Fruit fly (Drosophila melanogaster): ENCODE data around the gene LManIII.

The LManIII gene

DNA sequence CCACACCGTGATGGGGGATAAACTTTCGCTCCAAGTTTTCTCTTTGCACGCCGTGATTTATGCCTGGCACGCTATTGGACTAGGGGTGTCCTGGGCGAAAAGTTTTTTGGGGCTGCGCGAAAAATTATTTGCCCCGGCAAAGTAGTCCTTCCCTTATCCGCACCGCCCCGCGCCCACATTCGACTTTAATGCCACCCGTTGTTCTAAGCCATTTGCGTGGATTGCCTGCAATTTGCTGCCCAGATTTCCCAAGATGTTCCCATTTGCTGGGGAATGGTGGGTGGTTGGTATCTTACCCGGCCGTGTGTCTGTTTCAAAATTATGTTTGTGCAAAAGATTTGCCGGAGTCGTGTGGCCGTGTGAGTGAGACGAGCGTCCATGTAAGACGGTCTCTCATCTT is 30.5 kb upstream of the LManIII start (continued):
- TF ChIP-seq Scr (GFP tag; IDR thresholded peaks at IDR 0.05; ENCODE audit: partially characterized antibody) (no peak), Atf3 (GFP tag; optimal IDR thresholded peaks at IDR 0.05) (no peak), cwo (GFP tag; optimal IDR thresholded peaks at IDR 0.05) (no peak), Atf-2 (GFP tag; optimal IDR thresholded peaks at IDR 0.05) (no peak), vfl (GFP tag; optimal IDR thresholded peaks at IDR 0.05) (no peak), Nf-YC (tag; optimal IDR thresholded peaks at IDR 0.05) (peak; percentile 93), CG18011 (GFP tag; optimal IDR thresholded peaks at IDR 0.05) (no peak), Mrtf (GFP tag; IDR thresholded peaks at IDR 0.05) (no peak), kah (GFP tag; optimal IDR thresholded peaks at IDR 0.05) (no peak), ewg (GFP tag; optimal IDR thresholded peaks at IDR 0.05) (peak; percentile 44), sr (GFP tag; IDR thresholded peaks at IDR 0.05) (no peak), Oaz (GFP tag; IDR thresholded peaks at IDR 0.05) (no peak), chinmo (GFP tag; IDR thresholded peaks at IDR 0.05; ENCODE audit: partially characterized antibody) (no peak), stwl (tag; optimal IDR thresholded peaks at IDR 0.05) (no peak), tll (GFP tag; optimal IDR thresholded peaks at IDR 0.05) (no peak), croc (GFP tag; conservative IDR thresholded peaks at IDR 0.05) (no peak)

DNA sequence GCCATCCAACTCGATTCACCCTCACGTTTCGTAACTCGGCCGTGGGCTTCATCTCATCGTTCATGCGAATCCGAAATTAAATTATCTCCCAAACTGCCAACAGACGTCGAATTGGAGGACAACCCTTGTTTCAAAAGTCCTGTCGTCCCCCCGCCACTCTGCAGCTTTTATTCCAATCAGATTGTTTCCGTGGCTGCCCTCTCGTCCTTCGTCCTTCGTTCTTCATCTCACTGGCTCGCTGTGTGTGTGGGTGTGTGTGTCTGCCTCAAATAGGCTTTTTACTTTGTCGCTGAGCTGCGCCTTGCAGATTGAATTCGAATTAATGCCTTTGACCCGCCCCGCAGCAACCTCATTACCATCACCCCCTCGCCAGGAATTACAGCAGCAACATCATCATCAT is 25.6 kb upstream of the LManIII start:
- TF ChIP-seq Nf-YB (GFP tag; optimal IDR thresholded peaks at IDR 0.05) (peak; percentile 67), Nf-YC (tag; optimal IDR thresholded peaks at IDR 0.05) (peak; percentile 61), phol (tag; optimal IDR thresholded peaks at IDR 0.05) (no peak), CG13775 (GFP tag; optimal IDR thresholded peaks at IDR 0.05) (no peak)

DNA sequence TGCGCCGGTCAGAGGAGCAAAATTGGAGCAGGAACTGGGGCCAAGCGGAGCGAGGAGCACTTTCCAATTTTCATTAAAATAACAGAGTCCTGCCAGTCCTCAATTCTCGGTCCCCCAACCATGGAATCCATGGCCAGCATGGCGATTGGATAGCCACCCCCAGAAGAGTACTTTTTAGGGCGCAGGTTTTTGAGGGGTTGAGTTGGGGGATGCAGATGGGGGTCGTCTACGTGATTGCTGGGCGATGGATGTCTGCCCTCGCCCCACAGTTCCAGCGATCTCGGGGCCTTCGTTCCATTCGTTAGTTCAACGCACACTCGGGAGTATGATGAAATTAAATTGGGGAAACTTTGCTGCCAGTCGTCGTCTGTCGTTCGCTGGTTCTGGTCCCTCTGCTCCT is 23.2 kb upstream of the LManIII start:
- TF ChIP-seq gce (GFP tag; IDR thresholded peaks at IDR 0.05) (no peak), schlank (tag; optimal IDR thresholded peaks at IDR 0.05) (no peak), CG11504 (tag; optimal IDR thresholded peaks at IDR 0.05) (no peak), zen2 (GFP tag; IDR thresholded peaks at IDR 0.05; ENCODE audit: partially characterized antibody) (no peak), Nf-YC (tag; optimal IDR thresholded peaks at IDR 0.05) (peak; percentile 71), br (optimal IDR thresholded peaks at IDR 0.05) (no peak), CG7372 (GFP tag; IDR thresholded peaks at IDR 0.05) (no peak), Nf-YB (GFP tag; optimal IDR thresholded peaks at IDR 0.05) (peak; percentile 62), croc (GFP tag; conservative IDR thresholded peaks at IDR 0.05) (no peak), Ets65A (GFP tag) (no peak), pan (optimal IDR thresholded peaks at IDR 0.05) (no peak), pan (GFP tag; optimal IDR thresholded peaks at IDR 0.05 in 1 of 2, IDR thresholded peaks at IDR 0.05 in 1 of 2) (no peak), seq (GFP tag; IDR thresholded peaks at IDR 0.05) (0 out of 2 replicates have a peak, but pooled peaks have one; percentile 23), Meics (GFP tag; optimal IDR thresholded peaks at IDR 0.05) (no peak)

DNA sequence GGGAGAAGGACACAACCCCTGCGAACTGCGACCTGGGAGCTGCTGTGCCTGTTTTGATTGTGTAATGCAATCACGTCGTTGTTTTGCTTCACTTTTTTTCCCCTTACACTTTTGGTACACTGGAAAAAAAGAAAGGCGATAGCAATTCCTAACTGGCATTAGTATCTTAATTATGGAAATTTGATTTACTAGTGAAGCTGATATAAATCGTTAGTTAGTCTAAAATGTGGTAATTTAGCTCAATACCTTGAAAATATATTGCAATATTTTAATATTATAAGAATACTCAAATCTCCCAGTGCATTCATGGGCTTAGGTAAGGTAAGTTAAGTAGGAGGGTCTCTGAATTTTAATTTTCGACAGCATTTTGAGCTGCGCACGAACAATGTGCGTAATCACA is 19.1 kb upstream of the LManIII start:
- TF ChIP-seq Gsc (GFP tag; IDR thresholded peaks at IDR 0.05) (no peak), CG10366 (GFP tag; IDR thresholded peaks at IDR 0.05) (no peak), Doc3 (GFP tag; IDR thresholded peaks at IDR 0.05; ENCODE audit: partially characterized antibody) (no peak), trem (tag; optimal IDR thresholded peaks at IDR 0.05) (no peak), vvl (GFP tag; IDR thresholded peaks at IDR 0.05) (no peak), amos (GFP tag; IDR thresholded peaks at IDR 0.05; ENCODE audit: partially characterized antibody) (no peak), ranshi (GFP tag; IDR thresholded peaks at IDR 0.05) (no peak), HLHmδ (GFP tag; optimal IDR thresholded peaks at IDR 0.05) (no peak), Hsf (GFP tag; optimal IDR thresholded peaks at IDR 0.05) (no peak), wor (GFP tag; IDR thresholded peaks at IDR 0.05) (no peak), Bdp1 (GFP tag; optimal IDR thresholded peaks at IDR 0.05) (no peak), gfzf (GFP tag; optimal IDR thresholded peaks at IDR 0.05) (no peak), CG11085 (GFP tag; IDR thresholded peaks at IDR 0.05) (no peak), CG9932 (GFP tag; IDR thresholded peaks at IDR 0.05) (no peak), slou (GFP tag; optimal IDR thresholded peaks at IDR 0.05) (no peak), CG2875 (GFP tag; optimal IDR thresholded peaks at IDR 0.05) (peak; percentile 15), CG17612 (GFP tag; IDR thresholded peaks at IDR 0.05) (no peak), ac (GFP tag; optimal IDR thresholded peaks at IDR 0.05) (no peak), bigmax (GFP tag; optimal IDR thresholded peaks at IDR 0.05) (no peak)

Measured in whole organism, embryonic.